Fruit fly (Drosophila melanogaster) whole organism, embryonic: ENCODE measurements around the gene CG15336.
A peak's percentile ranks its signal among the peaks of the same experiment; 100 is the strongest.

ENCODE experiments used
- ATbp ChIP-seq: fragments of 200-800 bp; sonication (Bioruptor generic); optimal IDR thresholded peaks from 2 replicates; lab custom pipeline; 2017; ENCODE audit warnings: missing biosample characterization, mild to moderate bottlenecking, missing genetic modification characterization, missing genetic modification reagents
- Atf6 ChIP-seq: fragments of 200-800 bp; sonication (Bioruptor generic); IDR thresholded peaks from 2 replicates; pipeline ENCODE4 v1.3.6; 2022; ENCODE audit warnings: missing biosample characterization, missing genetic modification characterization
- BEAF-32 ChIP-seq: fragments of 200-800 bp; sonication (Bioruptor generic); optimal IDR thresholded peaks from 3 replicates; lab custom pipeline; 2017; ENCODE audit warnings: missing biosample characterization, missing genetic modification characterization, mild to moderate bottlenecking, moderate library complexity, missing genetic modification reagents
- Bteb2 ChIP-seq: fragments of 200-800 bp; sonication (Bioruptor generic); optimal IDR thresholded peaks from 2 replicates; lab custom pipeline; 2016; ENCODE audit warnings: missing biosample characterization, missing genetic modification characterization
- CG1024 ChIP-seq: fragments of 200-800 bp; sonication (Bioruptor generic); IDR thresholded peaks from 2 replicates; pipeline ENCODE4 v1.3.6; 2022; ENCODE audit warnings: missing biosample characterization, missing genetic modification characterization
- CG11093 ChIP-seq: fragments of 200-800 bp; sonication (Bioruptor generic); IDR thresholded peaks from 3 replicates; pipeline ENCODE4 v1.3.6; 2022; ENCODE audit warnings: missing biosample characterization, missing genetic modification characterization
- CG11247 ChIP-seq: fragments of 200-800 bp; sonication (Bioruptor generic); IDR thresholded peaks from 2 replicates; pipeline ENCODE4 v1.3.6; 2022; ENCODE audit warnings: missing biosample characterization, missing genetic modification characterization
- CG11398 ChIP-seq: fragments of 200-800 bp; sonication (Bioruptor generic); optimal IDR thresholded peaks from 2 replicates; lab custom pipeline; 2016; ENCODE audit warnings: missing biosample characterization, missing genetic modification characterization
- CG11560 ChIP-seq: fragments of 200-800 bp; sonication (Bioruptor generic); IDR thresholded peaks from 3 replicates; pipeline ENCODE4 v1.3.6; 2022; ENCODE audit warnings: missing biosample characterization, missing genetic modification characterization
- CG12104 ChIP-seq: fragments of 200-800 bp; sonication (Bioruptor generic); optimal IDR thresholded peaks from 3 replicates; lab custom pipeline; 2016; ENCODE audit warnings: missing biosample characterization, missing genetic modification characterization
- CG12391 ChIP-seq: fragments of 200-800 bp; sonication (Bioruptor generic); optimal IDR thresholded peaks from 3 replicates; lab custom pipeline; 2018; ENCODE audit warnings: missing biosample characterization, mild to moderate bottlenecking, missing genetic modification characterization, moderate library complexity
- CG15073 ChIP-seq: fragments of 200-800 bp; sonication (Bioruptor generic); optimal IDR thresholded peaks from 2 replicates; lab custom pipeline; 2016; ENCODE audit warnings: missing biosample characterization, missing genetic modification characterization
- CG2678 ChIP-seq: fragments of 200-800 bp; sonication (Bioruptor generic); optimal IDR thresholded peaks from 3 replicates; lab custom pipeline; 2019; ENCODE audit warnings: missing biosample characterization, mild to moderate bottlenecking, missing genetic modification characterization, moderate library complexity
- CG2889 ChIP-seq: fragments of 200-800 bp; sonication (Bioruptor generic); IDR thresholded peaks from 3 replicates; pipeline ENCODE4 v1.3.6; 2022; ENCODE audit warnings: missing biosample characterization, missing genetic modification characterization
- CG30431 ChIP-seq: fragments of 200-800 bp; sonication (Bioruptor generic); optimal IDR thresholded peaks from 2 replicates; lab custom pipeline; 2017; ENCODE audit warnings: missing biosample characterization, missing genetic modification characterization
- CG31365 ChIP-seq: fragments of 200-800 bp; sonication (Bioruptor generic); optimal IDR thresholded peaks from 2 replicates; lab custom pipeline; 2018; ENCODE audit warnings: missing biosample characterization, mild to moderate bottlenecking, missing genetic modification characterization
- CG31441 ChIP-seq: fragments of 200-800 bp; sonication (Bioruptor generic); IDR thresholded peaks from 2 replicates; pipeline ENCODE4 v1.3.6; 2022; ENCODE audit warnings: missing biosample characterization, missing genetic modification characterization
- CG4404 ChIP-seq: fragments of 200-800 bp; sonication (Bioruptor generic); IDR thresholded peaks from 2 replicates; pipeline ENCODE4 v1.3.6; 2022; ENCODE audit warnings: missing biosample characterization, missing genetic modification characterization
- CG6654 ChIP-seq: fragments of 200-800 bp; sonication (Bioruptor generic); optimal IDR thresholded peaks from 2 replicates; lab custom pipeline; 2017; ENCODE audit warnings: missing biosample characterization, mild to moderate bottlenecking, missing genetic modification characterization
- CG7987 ChIP-seq: fragments of 200-800 bp; sonication (Bioruptor generic); optimal IDR thresholded peaks from 2 replicates; lab custom pipeline; 2018; ENCODE audit warnings: missing biosample characterization, mild to moderate bottlenecking, missing genetic modification characterization, moderate library complexity
- CG9876 ChIP-seq: fragments of 200-800 bp; sonication (Bioruptor generic); optimal IDR thresholded peaks from 2 replicates; lab custom pipeline; 2016; ENCODE audit warnings: missing biosample characterization, missing genetic modification characterization
- Fer3 ChIP-seq: fragments of 200-800 bp; sonication (Bioruptor generic); optimal IDR thresholded peaks from 2 replicates; lab custom pipeline; 2018; ENCODE audit warnings: missing biosample characterization, mild to moderate bottlenecking, missing genetic modification characterization, moderate library complexity
- HLH4C ChIP-seq: fragments of 200-800 bp; sonication (Bioruptor generic); IDR thresholded peaks from 3 replicates; pipeline ENCODE4 v1.3.6; 2022; ENCODE audit warnings: missing biosample characterization, missing genetic modification characterization; ENCODE audit not compliant: partially characterized antibody
- HLHmδ ChIP-seq: fragments of 200-800 bp; sonication (Bioruptor generic); optimal IDR thresholded peaks from 2 replicates; lab custom pipeline; 2018; ENCODE audit warnings: missing biosample characterization, mild to moderate bottlenecking, missing genetic modification characterization, moderate library complexity
- Hand ChIP-seq: fragments of 200-800 bp; sonication (Bioruptor generic); optimal IDR thresholded peaks from 2 replicates; lab custom pipeline; 2017; ENCODE audit warnings: mild to moderate bottlenecking, missing biosample characterization, missing genetic modification reagents, missing genetic modification characterization
- Hr39 ChIP-seq: fragments of >200 bp; optimal IDR thresholded peaks from 2 replicates; lab custom pipeline; 2017
- Hsf ChIP-seq: fragments of 200-800 bp; sonication (Bioruptor generic); optimal IDR thresholded peaks from 3 replicates; lab custom pipeline; 2016; ENCODE audit warnings: missing biosample characterization, missing genetic modification characterization
- Pdp1 ChIP-seq, 2 experiments: fragments of 200-800 bp; sonication (Bioruptor generic); optimal IDR thresholded peaks; 3 replicates each; lab custom pipeline; 2016; ENCODE audit warnings: missing biosample characterization in 2 of 2, missing genetic modification characterization in 2 of 2, mild to moderate bottlenecking in 1 of 2, moderate library complexity in 1 of 2
- Scr ChIP-seq: fragments of 200-800 bp; sonication (Bioruptor generic); IDR thresholded peaks from 2 replicates; pipeline ENCODE4 v1.3.6; 2022; ENCODE audit warnings: missing biosample characterization, missing genetic modification characterization; ENCODE audit not compliant: partially characterized antibody
- Spps ChIP-seq: fragments of 200-800 bp; sonication (Bioruptor generic); optimal IDR thresholded peaks from 2 replicates; lab custom pipeline; 2018; ENCODE audit warnings: missing biosample characterization, mild to moderate bottlenecking, missing genetic modification characterization
- Ssrp ChIP-seq: fragments of 200-800 bp; sonication (Bioruptor generic); optimal IDR thresholded peaks from 2 replicates; lab custom pipeline; 2018; ENCODE audit warnings: missing biosample characterization, mild to moderate bottlenecking, missing genetic modification characterization, moderate library complexity
- Usf ChIP-seq: fragments of 200-800 bp; sonication (Bioruptor generic); optimal IDR thresholded peaks from 2 replicates; lab custom pipeline; 2017; ENCODE audit warnings: missing genotype, missing biosample characterization, missing genetic modification characterization
- crc ChIP-seq: fragments of 200-800 bp; sonication (Bioruptor generic); optimal IDR thresholded peaks from 2 replicates; lab custom pipeline; 2016; ENCODE audit warnings: missing biosample characterization, missing genetic modification characterization
- crp ChIP-seq, 2 experiments: fragments of 200-800 bp; sonication (Bioruptor generic); optimal IDR thresholded peaks; 2 replicates in 1 of 2; 3 replicates in 1 of 2; lab custom pipeline; 2017; ENCODE audit warnings: missing biosample characterization in 2 of 2, missing genetic modification characterization in 2 of 2, mild to moderate bottlenecking in 1 of 2, moderate library complexity in 1 of 2
- dm ChIP-seq: fragments of 200-800 bp; sonication (Bioruptor generic); optimal IDR thresholded peaks from 3 replicates; lab custom pipeline; 2016; ENCODE audit warnings: missing biosample characterization, missing genetic modification characterization
- en ChIP-seq: fragments of 200-800 bp; sonication (Bioruptor generic); optimal IDR thresholded peaks from 2 replicates; lab custom pipeline; 2016; ENCODE audit warnings: missing biosample characterization, missing genetic modification characterization
- esg ChIP-seq: fragments of 200-800 bp; sonication (Bioruptor generic); conservative IDR thresholded peaks from 2 replicates; pipeline ENCODE4 v1.3.6; 2022; ENCODE audit warnings: missing biosample characterization, missing genetic modification characterization
- gcm2 ChIP-seq: fragments of 200-800 bp; sonication (Bioruptor generic); optimal IDR thresholded peaks from 2 replicates; lab custom pipeline; 2016; ENCODE audit warnings: missing biosample characterization, missing genetic modification characterization
- h ChIP-seq: fragments of >200 bp; optimal IDR thresholded peaks from 2 replicates; lab custom pipeline; 2017
- ranshi ChIP-seq: fragments of 200-800 bp; sonication (Bioruptor generic); IDR thresholded peaks from 2 replicates; pipeline ENCODE4 v1.3.6; 2022; ENCODE audit warnings: missing biosample characterization, missing genetic modification characterization
- rib ChIP-seq: fragments of 200-800 bp; sonication (Bioruptor generic); IDR thresholded peaks from 2 replicates; pipeline ENCODE4 v1.3.6; 2022; ENCODE audit warnings: missing biosample characterization, missing genetic modification characterization
- seq ChIP-seq: fragments of 200-800 bp; sonication (Bioruptor generic); IDR thresholded peaks from 2 replicates; pipeline ENCODE4 v1.3.6; 2022; ENCODE audit warnings: missing biosample characterization, missing genetic modification characterization
- sim ChIP-seq: fragments of 200-800 bp; sonication (Bioruptor generic); IDR thresholded peaks from 2 replicates; pipeline ENCODE4 v1.3.6; 2022; ENCODE audit warnings: missing biosample characterization, missing genetic modification characterization
- slou ChIP-seq: fragments of 200-800 bp; sonication (Bioruptor generic); optimal IDR thresholded peaks from 3 replicates; lab custom pipeline; 2016; ENCODE audit warnings: missing biosample characterization, missing genetic modification characterization
- tin ChIP-seq: fragments of 200-800 bp; sonication (Bioruptor generic); optimal IDR thresholded peaks from 3 replicates; lab custom pipeline; 2016; ENCODE audit warnings: missing biosample characterization, missing genetic modification characterization
- toy ChIP-seq: fragments of 200-800 bp; sonication (Bioruptor generic); IDR thresholded peaks from 2 replicates; pipeline ENCODE4 v1.3.6; 2022; ENCODE audit warnings: missing biosample characterization, missing genetic modification characterization
- trem ChIP-seq: fragments of 200-800 bp; optimal IDR thresholded peaks from 3 replicates; lab custom pipeline; 2019; ENCODE audit warnings: missing biosample characterization, mild to moderate bottlenecking, missing genetic modification characterization, moderate library complexity
- wdn ChIP-seq: fragments of 200-800 bp; sonication (Bioruptor generic); IDR thresholded peaks from 2 replicates; pipeline ENCODE4 v1.3.6; 2022; ENCODE audit warnings: missing biosample characterization, missing genetic modification characterization
- wek ChIP-seq: fragments of 200-800 bp; sonication (Bioruptor generic); optimal IDR thresholded peaks from 3 replicates; lab custom pipeline; 2018; ENCODE audit warnings: missing biosample characterization, mild to moderate bottlenecking, missing genetic modification characterization, moderate library complexity
- wor ChIP-seq: fragments of 200-800 bp; sonication (Bioruptor generic); IDR thresholded peaks from 2 replicates; pipeline ENCODE4 v1.3.6; 2022; ENCODE audit warnings: missing biosample characterization, missing genetic modification characterization
- zen2 ChIP-seq: fragments of 200-800 bp; sonication (Bioruptor generic); IDR thresholded peaks from 3 replicates; pipeline ENCODE4 v1.3.6; 2022; ENCODE audit warnings: missing biosample characterization, missing genetic modification characterization; ENCODE audit not compliant: partially characterized antibody

CG15336 gene

DNA sequence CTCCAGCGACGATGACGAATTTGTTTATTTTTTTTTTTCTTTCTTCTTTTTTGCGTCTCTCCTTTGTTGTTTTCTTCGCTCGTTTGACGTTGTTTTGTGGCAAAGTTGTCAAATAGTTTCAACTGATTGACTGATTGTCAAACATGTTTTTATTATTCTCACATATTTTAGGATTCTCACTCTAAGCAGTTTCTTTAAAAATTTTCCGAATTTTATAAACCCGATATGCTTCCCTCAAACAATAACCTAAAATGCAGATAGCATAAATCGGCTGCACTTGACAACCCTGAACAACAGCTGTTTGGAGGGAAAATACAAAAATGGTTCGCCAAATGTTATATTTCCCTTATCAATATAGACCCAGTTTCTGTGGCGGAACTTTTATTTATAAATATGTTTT is 4.2 kb upstream of the CG15336 start, which contains the start of gene CG17982 (continued):
- no peak for TF ChIP-seq gcm2 (GFP tag; lab: Kevin White, UChicago)
- 0 out of 2 replicates have a peak, but pooled peaks have one; percentile 27 for TF ChIP-seq CG1024 (GFP tag; lab: Robert Waterston, UW)
- peak; percentile 46 for TF ChIP-seq wor (GFP tag; lab: Robert Waterston, UW)
- TF ChIP-seq sim (GFP tag; lab: Robert Waterston, UW): no peak
- TF ChIP-seq CG30431 (GFP tag; lab: Kevin White, UChicago): peak; percentile 12
- TF ChIP-seq Atf6 (GFP tag; lab: Robert Waterston, UW): peak; percentile 84
- TF ChIP-seq CG4404: peak; percentile 56; the same call in 1 of the 2 replicates
- TF ChIP-seq trem (tag; lab: Kevin White, UChicago): peak; percentile 64
- peak; percentile 69 for TF ChIP-seq CG12104 (GFP tag; lab: Kevin White, UChicago)
- peak; percentile 40; the same call in 1 of the 2 replicates for TF ChIP-seq Scr (GFP tag; lab: Robert Waterston, UW)
- TF ChIP-seq CG11247: peak; percentile 66
- peak; percentile 88 for TF ChIP-seq Hsf (GFP tag; lab: Kevin White, UChicago)
- TF ChIP-seq en: peak; percentile 69
- peak; percentile 44; the same call in 1 of the 3 replicates for TF ChIP-seq CG11093 (GFP tag; lab: Robert Waterston, UW)
- peak; percentile 43 for TF ChIP-seq slou (GFP tag; lab: Kevin White, UChicago)
- peak; percentile 71 for TF ChIP-seq seq (GFP tag; lab: Robert Waterston, UW)
- peak; percentile 67; the same call in 2 of the 3 replicates for TF ChIP-seq CG2889
- peak; percentile 80 for TF ChIP-seq wdn
- peak; percentile 80 for TF ChIP-seq CG31441 (GFP tag; lab: Robert Waterston, UW)
- TF ChIP-seq Pdp1 (GFP tag; optimal IDR thresholded peaks at IDR 0.05; lab: Kevin White, UChicago): peak; percentile 77 to 84
- TF ChIP-seq CG2678 (tag; lab: Kevin White, UChicago): peak; percentile 90
- peak; percentile 37; the same call in 1 of the 3 replicates for TF ChIP-seq CG11560 (tag; lab: Robert Waterston, UW)
- TF ChIP-seq Hand (GFP tag; lab: Kevin White, UChicago): peak; percentile 59
- TF ChIP-seq Bteb2 (GFP tag; lab: Kevin White, UChicago): peak; percentile 86
- 0 out of 2 replicates have a peak, but pooled peaks have one; percentile 34 for TF ChIP-seq toy (GFP tag; lab: Robert Waterston, UW)
- peak; percentile 81 for TF ChIP-seq crc (GFP tag; lab: Kevin White, UChicago)
- peak; percentile 64; the same call in 1 of the 2 replicates for TF ChIP-seq rib (GFP tag; lab: Robert Waterston, UW)
- peak; percentile 79 for TF ChIP-seq ATbp (GFP tag; lab: Kevin White, UChicago)
- TF ChIP-seq CG12391 (tag; lab: Kevin White, UChicago): peak; percentile 90
- peak; percentile 74 for TF ChIP-seq esg (GFP tag; lab: Robert Waterston, UW)
- TF ChIP-seq HLHmδ (GFP tag; lab: Kevin White, UChicago): no peak
- TF ChIP-seq zen2: no peak
- TF ChIP-seq CG9876: peak; percentile 62
- TF ChIP-seq CG31365 (tag; lab: Kevin White, UChicago): peak; percentile 56
- TF ChIP-seq Ssrp: peak; percentile 77
- peak; percentile 82 for TF ChIP-seq ranshi (GFP tag; lab: Robert Waterston, UW)
- TF ChIP-seq wek (GFP tag; lab: Kevin White, UChicago): peak; percentile 35
- peak; percentile 32 for TF ChIP-seq Usf (GFP tag; lab: Kevin White, UChicago)
- TF ChIP-seq tin (GFP tag; lab: Kevin White, UChicago): peak; percentile 84
- TF ChIP-seq CG6654 (GFP tag; lab: Kevin White, UChicago): peak; percentile 45
- TF ChIP-seq Hr39 (lab: Kevin White, UChicago): no peak
- peak; percentile 88 for TF ChIP-seq Fer3 (tag; lab: Kevin White, UChicago)
- TF ChIP-seq BEAF-32 (GFP tag; lab: Kevin White, UChicago): peak; percentile 32
- TF ChIP-seq CG7987 (GFP tag; lab: Kevin White, UChicago): peak; percentile 70
- no peak for TF ChIP-seq HLH4C (GFP tag; lab: Robert Waterston, UW)
- TF ChIP-seq CG11398 (GFP tag; lab: Kevin White, UChicago): peak; percentile 69
- peak; percentile 31 for TF ChIP-seq CG15073
- TF ChIP-seq crp (GFP tag; optimal IDR thresholded peaks at IDR 0.05; lab: Kevin White, UChicago): peak; percentile 47 to 89
- TF ChIP-seq dm: peak; percentile 61
- peak; percentile 63 for TF ChIP-seq Spps (tag; lab: Kevin White, UChicago)
- TF ChIP-seq h (lab: Kevin White, UChicago): no peak
